Fruit fly (Drosophila melanogaster): Measurements from ENCODE around the gene lft.

lft gene

DNA sequence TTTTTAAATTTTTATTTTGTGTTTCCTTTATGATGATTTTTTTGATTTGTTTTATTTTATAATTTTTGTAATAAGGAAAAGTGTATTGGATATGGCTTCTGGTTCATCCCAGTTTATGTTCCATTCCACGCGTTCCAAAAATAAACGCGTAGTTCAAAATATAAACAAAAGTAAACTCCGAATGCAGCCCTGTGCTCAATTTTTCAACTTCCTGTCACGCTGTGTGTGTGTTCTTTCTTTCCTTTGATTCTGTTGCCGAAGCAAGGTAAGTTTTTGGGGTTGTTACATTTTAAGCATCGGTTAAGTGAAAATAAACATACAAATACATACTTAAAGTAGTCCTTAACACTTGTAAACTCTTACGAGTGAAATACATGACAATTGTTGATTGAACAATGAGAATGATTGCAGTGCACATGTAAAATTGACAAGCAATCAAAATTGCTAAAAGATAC is 43.9 kb downstream of the lft start, which contains the start of the genes Ip259 and RpS27A (continued):
- peak; percentile 74 for TF ChIP-seq sens (GFP tag)
- TF ChIP-seq CG10959 (GFP tag; IDR thresholded peaks at IDR 0.05) = peak; percentile 41; the same call in 1 of the 2 replicates
- no peak for TF ChIP-seq mld (GFP tag; IDR thresholded peaks at IDR 0.05; ENCODE audit: partially characterized antibody)
- no peak for TF ChIP-seq CG2129 (GFP tag; IDR thresholded peaks at IDR 0.05; ENCODE audit: partially characterized antibody)
- TF ChIP-seq Sry-β (GFP tag; optimal IDR thresholded peaks at IDR 0.05) = peak; percentile 53
- TF ChIP-seq nau (GFP tag; optimal IDR thresholded peaks at IDR 0.05) = peak; percentile 69
- no peak for TF ChIP-seq hbn (GFP tag; IDR thresholded peaks at IDR 0.05; ENCODE audit: partially characterized antibody)
- peak; percentile 56 for TF ChIP-seq CG30403 (GFP tag; optimal IDR thresholded peaks at IDR 0.05)
- TF ChIP-seq zfh2 (GFP tag; optimal IDR thresholded peaks at IDR 0.05) = peak; percentile 57
- TF ChIP-seq Gsc (GFP tag; IDR thresholded peaks at IDR 0.05) = no peak
- peak; percentile 92 for TF ChIP-seq ci (GFP tag; IDR thresholded peaks at IDR 0.05)
- TF ChIP-seq CG13123 (GFP tag; optimal IDR thresholded peaks at IDR 0.05) = peak; percentile 30
- TF ChIP-seq nmo (GFP tag; optimal IDR thresholded peaks at IDR 0.05) = peak; percentile 81
- no peak for TF ChIP-seq Hmr (GFP tag; optimal IDR thresholded peaks at IDR 0.05)
- no peak for TF ChIP-seq nerfin-2 (GFP tag; IDR thresholded peaks at IDR 0.05; ENCODE audit: partially characterized antibody)
- TF ChIP-seq CG7745 (tag; optimal IDR thresholded peaks at IDR 0.05) = no peak
- TF ChIP-seq Sry-δ (GFP tag; optimal IDR thresholded peaks at IDR 0.05) = peak; percentile 50
- peak; percentile 84 for TF ChIP-seq sob (GFP tag; IDR thresholded peaks at IDR 0.05)
- no peak for TF ChIP-seq CG17612 (GFP tag; IDR thresholded peaks at IDR 0.05)
- peak; percentile 1 for TF ChIP-seq bab2 (GFP tag; optimal IDR thresholded peaks at IDR 0.05)
- peak; percentile 64 for TF ChIP-seq CG12299 (tag; optimal IDR thresholded peaks at IDR 0.05)
- peak; percentile 96 for TF ChIP-seq dm (GFP tag; optimal IDR thresholded peaks at IDR 0.05)
- no peak for TF ChIP-seq Taf1 (GFP tag; IDR thresholded peaks at IDR 0.05)
- no peak for TF ChIP-seq Hr39 (optimal IDR thresholded peaks at IDR 0.05)
- TF ChIP-seq stc (GFP tag; IDR thresholded peaks at IDR 0.05) = peak; percentile 75
- peak; percentile 80 for TF ChIP-seq CG10209 (GFP tag; optimal IDR thresholded peaks at IDR 0.05)
- TF ChIP-seq insv (GFP tag; optimal IDR thresholded peaks at IDR 0.05) = peak in 1 of 2 experiments; percentile 62
- peak; percentile 57 for TF ChIP-seq CG2202 (tag; optimal IDR thresholded peaks at IDR 0.05)
- TF ChIP-seq CG1024 (GFP tag; IDR thresholded peaks at IDR 0.05) = peak; percentile 98
- TF ChIP-seq H2.0 (GFP tag; IDR thresholded peaks at IDR 0.05) = peak; percentile 71
- TF ChIP-seq CG15696 (tag; optimal IDR thresholded peaks at IDR 0.05) = peak; percentile 42
- peak; percentile 79 for TF ChIP-seq CG2712 (tag; optimal IDR thresholded peaks at IDR 0.05)
- peak; percentile 73 for TF ChIP-seq pzg (GFP tag; optimal IDR thresholded peaks at IDR 0.05)
- TF ChIP-seq CG2120 (GFP tag; optimal IDR thresholded peaks at IDR 0.05) = peak; percentile 56
- peak; percentile 9 for TF ChIP-seq CG12236 (GFP tag; optimal IDR thresholded peaks at IDR 0.05)
- TF ChIP-seq otp (GFP tag; IDR thresholded peaks at IDR 0.05) = no peak; the same call in 2 of the 3 replicates
- TF ChIP-seq wdn (GFP tag; IDR thresholded peaks at IDR 0.05) = peak; percentile 54; the same call in 1 of the 2 replicates
- peak; percentile 82 for TF ChIP-seq HHEX (GFP tag; optimal IDR thresholded peaks at IDR 0.05)
- TF ChIP-seq CG13775 (GFP tag; optimal IDR thresholded peaks at IDR 0.05) = peak; percentile 87
- TF ChIP-seq tna (GFP tag; IDR thresholded peaks at IDR 0.05; ENCODE audit: partially characterized antibody) = no peak; the same call in 1 of the 2 replicates
- no peak for TF ChIP-seq CG15269 (tag; optimal IDR thresholded peaks at IDR 0.05)
- TF ChIP-seq CG4617 (GFP tag; optimal IDR thresholded peaks at IDR 0.05; ENCODE audit: borderline replicate concordance) = peak; percentile 46
- peak; percentile 51 for TF ChIP-seq CG6683 (GFP tag; optimal IDR thresholded peaks at IDR 0.05)
- no peak for TF ChIP-seq ab (GFP tag; optimal IDR thresholded peaks at IDR 0.05)
- peak; percentile 76 for TF ChIP-seq unpg (GFP tag; optimal IDR thresholded peaks at IDR 0.05)
- peak; percentile 82 for TF ChIP-seq CG13624 (GFP tag; optimal IDR thresholded peaks at IDR 0.05)
- no peak for TF ChIP-seq pnt (GFP tag; optimal IDR thresholded peaks at IDR 0.05)
- TF ChIP-seq CG10543 (GFP tag; optimal IDR thresholded peaks at IDR 0.05) = peak; percentile 67
- peak; percentile 35; the same call in 1 of the 2 replicates for TF ChIP-seq CG4730 (GFP tag; IDR thresholded peaks at IDR 0.05)
- TF ChIP-seq CG10147 (GFP tag; optimal IDR thresholded peaks at IDR 0.05) = peak; percentile 66

Measured in whole organism, embryonic.